Fruit fly (Drosophila melanogaster): Measurements from ENCODE around the gene Msh6.

- TF ChIP-seq CG8478 (optimal IDR thresholded peaks at IDR 0.05) (no peak), CTCF (optimal IDR thresholded peaks at IDR 0.05) (no peak)
Measured at dm6 chr3L:15105566-15106207, 52.7 kb downstream of the Msh6 start, which contains the start of gene CG45071.

All from S2 (cell line).